Worm (Caenorhabditis elegans) whole organism, L4 larva: ENCODE measurements around the gene F47G3.1.

Experiments used
- snpc-4 ChIP-seq: fragments of 150-350 bp; optimal IDR thresholded peaks from 2 replicates; lab custom pipeline; 2014; ENCODE audit warnings: missing biosample characterization, missing genetic modification characterization
- unc-130 ChIP-seq: sonication (generic microtip); optimal IDR thresholded peaks from 2 replicates; lab custom pipeline; 2016; ENCODE audit warnings: missing genetic modification reagents, missing genetic modification characterization, missing compliant biosample characterization

DNA sequence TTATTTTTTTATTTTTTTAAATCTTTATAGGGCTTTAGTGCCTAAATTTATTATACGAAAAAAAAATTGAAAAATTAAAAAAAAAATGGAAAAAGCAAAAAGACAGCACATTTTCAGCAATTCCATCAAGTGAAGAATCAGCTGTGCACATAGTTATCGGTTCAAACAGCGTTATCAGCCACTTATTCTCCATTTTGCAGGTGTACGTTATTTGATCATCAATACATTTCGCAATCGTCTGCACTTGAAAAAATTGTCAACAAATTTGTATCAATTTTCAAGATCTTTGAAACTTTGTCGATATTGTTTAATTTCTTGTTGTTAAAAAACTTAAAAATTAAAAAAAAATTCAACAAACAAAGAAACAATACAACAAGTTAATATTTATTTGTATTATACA lies 54.2 kb downstream of the F47G3.1 start:
- TF ChIP-seq unc-130 (no peak), snpc-4 (tag; lab: Kevin White, UChicago) (no peak)
